Worm (Caenorhabditis elegans) whole organism, L4/young adult: ENCODE results near the gene alg-4.

Source experiments
- W03F9.2 ChIP-seq: fragments of 150-350 bp; optimal IDR thresholded peaks from 2 replicates; lab custom pipeline; 2014; ENCODE audit warnings: missing biosample characterization, missing genetic modification characterization
- him-1 ChIP-seq: sonication (generic microtip); optimal IDR thresholded peaks from 2 replicates; lab custom pipeline; 2016; ENCODE audit warnings: missing genotype, missing genetic modification reagents, missing genetic modification characterization, missing compliant biosample characterization

DNA sequence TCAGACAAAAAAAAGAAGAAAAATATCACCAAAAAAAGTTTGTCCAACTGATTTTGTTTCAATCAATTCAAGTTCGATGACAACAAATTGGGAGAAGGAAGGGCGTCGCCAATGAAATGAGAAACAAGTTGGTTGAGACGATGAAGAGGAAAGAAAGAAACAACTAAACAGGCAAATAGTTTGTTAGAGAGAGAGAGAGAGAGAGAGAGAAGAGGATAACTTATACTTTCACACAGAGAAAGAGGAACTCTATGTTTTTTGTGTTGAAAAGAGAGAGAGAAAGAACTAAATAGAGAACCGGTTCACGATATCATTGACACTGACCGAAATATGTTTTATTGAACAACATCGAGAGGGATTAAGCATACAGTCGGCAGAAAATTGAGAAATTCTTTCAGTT lies 16.4 kb upstream of the alg-4 start:
- TF ChIP-seq W03F9.2 (tag; lab: Kevin White, UChicago) (no peak), him-1 (tag; lab: Kevin White, UChicago) (no peak)
